Worm (Caenorhabditis elegans): ENCODE measurements around the gene Y54G2A.76.
A peak's percentile ranks its signal among the peaks of the same experiment; 100 is the strongest.
"Not testable (repeated sequence)": the region's sequence is repeated elsewhere in the genome, so short reads cannot be mapped to it uniquely, and the experiment has no call there.

Y54G2A.76 gene

ce11 chrIV:2801004-2801403, 8.2 kb upstream of the Y54G2A.76 start (continued):
- TF ChIP-seq daf-19 (GFP tag; conservative IDR thresholded peaks at IDR 0.05): no peak
- TF ChIP-seq egl-27 (tag; optimal IDR thresholded peaks at IDR 0.05): no peak
- TF ChIP-seq cey-2 (tag; optimal IDR thresholded peaks at IDR 0.05; ENCODE audit: borderline replicate concordance, insufficient read depth): no peak

ce11 chrIV:2801558-2801957, 7.7 kb upstream of the Y54G2A.76 start, which contains the start of gene Y54G2A.44:
Y54G2A.44 (plus strand) TSS chrIV:2801858.
- TF ChIP-seq jun-1, lin-15B, ztf-7 (tag; optimal IDR thresholded peaks at IDR 0.05): not testable (repeated sequence)

ce11 chrIV:2802193-2802592, 7.0 kb upstream of the Y54G2A.76 start:
- TF ChIP-seq nhr-76 (tag; optimal IDR thresholded peaks at IDR 0.05) (no peak), aly-2 (tag; optimal IDR thresholded peaks at IDR 0.05) (peak; percentile 12), lin-13 (GFP tag; optimal IDR thresholded peaks at IDR 0.05) (peak; percentile 3), F37D6.2 (tag; optimal IDR thresholded peaks at IDR 0.05) (no peak), zag-1 (tag; optimal IDR thresholded peaks at IDR 0.05) (no peak), D1046.2 (GFP tag; IDR thresholded peaks at IDR 0.05) (peak; percentile 79; the same call in 1 of the 2 replicates), T26A8.4 (GFP tag; IDR thresholded peaks at IDR 0.05) (peak; percentile 41), dmd-8 (GFP tag; IDR thresholded peaks at IDR 0.05) (peak; percentile 67; the same call in 1 of the 2 replicates), hlh-11 (tag; optimal IDR thresholded peaks at IDR 0.05) (peak; percentile 5), lir-3 (tag; optimal IDR thresholded peaks at IDR 0.05) (no peak), cey-2 (tag; optimal IDR thresholded peaks at IDR 0.05; ENCODE audit: borderline replicate concordance, insufficient read depth) (no peak), vab-7 (GFP tag; IDR thresholded peaks at IDR 0.05) (peak; percentile 86), madf-5 (GFP tag; IDR thresholded peaks at IDR 0.05) (0 out of 4 replicates have a peak, but pooled peaks of 1 of the 2 experiments have one; percentile 51), arid-1 (GFP tag; conservative IDR thresholded peaks at IDR 0.05) (peak; percentile 48; the same call in 1 of the 2 replicates), daf-16 (GFP tag; optimal IDR thresholded peaks at IDR 0.05) (peak in 1 of 2 experiments; percentile 69), daf-16 (tag; optimal IDR thresholded peaks at IDR 0.05) (peak; percentile 27), mdt-29 (GFP tag; IDR thresholded peaks at IDR 0.05) (no peak), zip-11 (GFP tag; IDR thresholded peaks at IDR 0.05) (no peak), nhr-237 (tag; optimal IDR thresholded peaks at IDR 0.05) (no peak), lin-38 (GFP tag; IDR thresholded peaks at IDR 0.05) (peak; percentile 65), nhr-10 (tag; optimal IDR thresholded peaks at IDR 0.05) (no peak), unc-130 (GFP tag; optimal IDR thresholded peaks at IDR 0.05) (no peak), duxl-1 (tag; optimal IDR thresholded peaks at IDR 0.05; ENCODE audit: poor library complexity) (no peak), F44E2.7 (GFP tag; IDR thresholded peaks at IDR 0.05) (0 out of 2 replicates have a peak, but pooled peaks have one; percentile 23), ztf-7 (tag; optimal IDR thresholded peaks at IDR 0.05) (no peak), rbr-2 (tag; optimal IDR thresholded peaks at IDR 0.05) (no peak), nhr-28 (tag; optimal IDR thresholded peaks at IDR 0.05) (no peak), jun-1 (tag; optimal IDR thresholded peaks at IDR 0.05) (no peak), nhr-102 (tag; optimal IDR thresholded peaks at IDR 0.05) (no peak), Y105C5A.15 (GFP tag; IDR thresholded peaks at IDR 0.05) (no peak), ces-1 (GFP tag; optimal IDR thresholded peaks at IDR 0.05) (no peak), ceh-44 (GFP tag; IDR thresholded peaks at IDR 0.05) (peak; percentile 65; the same call in 1 of the 2 replicates), dve-1 (tag; optimal IDR thresholded peaks at IDR 0.05; ENCODE audit: insufficient read depth) (peak; percentile 13), gei-8 (GFP tag; optimal IDR thresholded peaks at IDR 0.05) (no peak), mep-1 (tag; optimal IDR thresholded peaks at IDR 0.05) (peak; percentile 4), sdz-12 (GFP tag; optimal IDR thresholded peaks at IDR 0.05) (no peak), ztf-11 (tag; optimal IDR thresholded peaks at IDR 0.05) (no peak), snpc-4 (tag; optimal IDR thresholded peaks at IDR 0.05) (no peak), hmg-1.1 (GFP tag; IDR thresholded peaks at IDR 0.05) (peak; percentile 51; the same call in 1 of the 2 replicates), spr-1 (tag; optimal IDR thresholded peaks at IDR 0.05) (peak; percentile 28), mxl-2 (GFP tag; conservative IDR thresholded peaks at IDR 0.05) (no peak), ceh-28 (tag; optimal IDR thresholded peaks at IDR 0.05) (no peak), ZK546.5 (tag; optimal IDR thresholded peaks at IDR 0.05) (no peak), mdl-1 (tag; optimal IDR thresholded peaks at IDR 0.05) (no peak), lin-15B (tag; optimal IDR thresholded peaks at IDR 0.05) (no peak)

Measured in whole organism, L4 larva.